Worm (Caenorhabditis elegans): ENCODE results near the gene peb-1.

peb-1 gene

ce11 chrX:2210751-2211150, at the start of gene peb-1:
peb-1 (plus strand) TSS chrX:2211051.
- no peak for TF ChIP-seq unc-62 (GFP tag; optimal IDR thresholded peaks at IDR 0.05)

- no peak for TF ChIP-seq unc-62 (GFP tag; optimal IDR thresholded peaks at IDR 0.05)
Measured at ce11 chrX:2163084-2163483, 47.8 kb upstream of the peb-1 start, which contains the start of gene pdf-2. pdf-2 (plus strand) TSS chrX:2163384.

DNA sequence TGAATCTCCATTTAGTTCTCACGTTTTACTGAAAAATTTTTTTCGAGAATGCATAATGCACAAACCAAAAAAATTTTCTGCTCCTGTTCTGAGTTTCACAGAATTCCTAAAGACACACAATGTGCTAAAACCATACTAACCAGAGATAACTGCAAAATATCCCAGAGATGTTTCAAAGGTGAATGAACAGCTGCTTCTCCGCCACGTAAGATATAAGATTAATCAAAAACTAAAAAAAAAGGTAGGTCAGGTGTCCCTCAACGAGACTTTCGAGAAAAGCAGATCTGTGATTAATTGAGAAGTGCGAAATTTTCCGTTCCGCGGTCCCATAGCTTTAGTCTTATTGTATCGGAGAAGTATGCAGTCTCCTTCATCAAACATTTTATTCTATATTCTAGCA, 46.1 kb upstream of the peb-1 start, which contains the start of gene F48B9.3:
Gene F48B9.3 (plus strand): TSS at position 301 of the 400 bp plus-strand sequence.
- no peak for TF ChIP-seq unc-62 (GFP tag; optimal IDR thresholded peaks at IDR 0.05)

ce11 chrX:2176361-2176880, 34.4 kb upstream of the peb-1 start, which contains the start of gene F48B9.8:
F48B9.8 (minus strand) TSS chrX:2176411.
- no peak for TF ChIP-seq unc-62 (GFP tag; optimal IDR thresholded peaks at IDR 0.05)

ce11 chrX:2177731-2178326, 33.0 kb upstream of the peb-1 start:
- no peak for TF ChIP-seq unc-62 (GFP tag; optimal IDR thresholded peaks at IDR 0.05)

DNA sequence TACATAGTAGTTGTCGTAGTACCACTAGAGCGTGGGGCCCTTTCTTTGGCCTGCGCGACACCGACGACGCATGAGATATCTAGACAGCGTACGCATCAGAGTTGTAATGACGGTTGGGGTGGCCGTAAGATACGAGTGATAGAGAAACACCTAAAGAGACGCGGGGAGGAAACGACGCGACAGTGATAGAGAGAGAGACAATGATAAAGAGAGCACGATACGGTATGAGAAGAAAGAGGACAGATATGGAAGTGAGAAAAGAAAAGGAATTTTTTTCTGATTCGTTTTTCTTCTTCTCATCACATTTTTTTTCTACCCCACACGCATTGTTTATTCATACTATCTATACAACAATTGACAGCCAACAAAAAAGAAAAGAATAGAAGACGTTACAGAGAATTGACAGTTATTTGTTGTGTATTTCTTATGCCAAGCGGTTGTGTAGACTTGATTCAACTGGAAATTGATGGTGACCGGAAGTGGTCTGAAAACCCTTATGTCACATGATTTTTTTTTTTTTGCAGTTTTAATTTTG, 32.4 kb upstream of the peb-1 start:
- no peak for TF ChIP-seq unc-62 (GFP tag; optimal IDR thresholded peaks at IDR 0.05)

ce11 chrX:2180588-2180987, 30.3 kb upstream of the peb-1 start, which contains the start of gene F48B9.1:
F48B9.1 (plus strand) TSS chrX:2180888.
- no peak for TF ChIP-seq unc-62 (GFP tag; optimal IDR thresholded peaks at IDR 0.05)

- TF ChIP-seq unc-62 (GFP tag; optimal IDR thresholded peaks at IDR 0.05): no peak
Measured at ce11 chrX:2188885-2189284, 22.0 kb upstream of the peb-1 start.

- TF ChIP-seq unc-62 (GFP tag; optimal IDR thresholded peaks at IDR 0.05): no peak
Measured at ce11 chrX:2190740-2191139, 20.1 kb upstream of the peb-1 start.

DNA sequence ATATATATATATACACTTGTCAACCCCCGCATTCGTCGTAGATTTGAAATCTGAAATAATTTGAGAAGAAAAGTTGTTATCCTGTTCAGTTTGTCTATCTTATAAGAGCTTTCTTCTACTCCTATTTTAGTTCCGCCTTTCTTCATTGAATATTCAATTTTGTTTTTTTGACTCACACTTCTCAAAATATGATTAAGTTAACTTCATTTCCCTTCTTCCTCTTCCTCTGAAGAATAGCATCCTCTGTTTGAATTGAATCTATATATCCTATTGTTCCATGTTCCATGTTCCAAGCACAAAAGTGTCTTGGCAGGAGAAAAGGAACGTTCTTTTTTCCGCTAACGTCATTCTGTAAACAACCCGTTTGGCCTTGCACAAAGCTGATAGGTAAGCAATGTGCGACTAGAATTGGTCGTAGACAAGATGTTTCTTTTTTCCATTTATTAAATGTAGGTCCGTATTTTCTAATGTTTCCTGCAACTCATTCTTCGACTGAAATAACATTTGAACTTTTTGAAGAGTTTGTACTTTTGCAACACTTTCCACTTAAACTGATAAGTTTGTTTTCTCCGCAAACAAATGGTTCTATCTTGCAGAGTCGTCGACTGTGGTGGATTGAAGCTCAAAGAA, 18.8 kb upstream of the peb-1 start, which contains the start of gene gap-1:
Gene gap-1 (plus strand): TSS at position 580 of the 630 bp plus-strand sequence.
- TF ChIP-seq unc-62 (GFP tag; optimal IDR thresholded peaks at IDR 0.05): no peak

DNA sequence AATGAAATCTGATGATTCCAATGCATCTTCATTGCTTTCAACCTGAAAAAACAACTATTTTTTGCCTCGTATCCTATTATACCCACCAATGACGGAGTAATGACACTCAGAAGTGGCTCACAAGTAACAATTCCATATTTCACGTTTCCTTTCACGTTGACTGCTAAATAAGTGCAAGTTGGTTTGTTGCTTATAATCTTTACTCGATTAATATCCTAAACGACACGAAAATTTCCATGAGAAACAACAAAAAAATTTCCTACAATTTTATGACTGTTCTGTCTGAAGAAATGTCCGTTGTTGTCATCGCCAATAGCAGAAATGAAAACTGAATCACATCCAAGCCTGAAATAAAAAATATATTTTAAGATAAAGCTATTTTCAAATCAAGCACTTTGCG, 13.4 kb upstream of the peb-1 start:
- no peak for TF ChIP-seq unc-62 (GFP tag; optimal IDR thresholded peaks at IDR 0.05)

DNA sequence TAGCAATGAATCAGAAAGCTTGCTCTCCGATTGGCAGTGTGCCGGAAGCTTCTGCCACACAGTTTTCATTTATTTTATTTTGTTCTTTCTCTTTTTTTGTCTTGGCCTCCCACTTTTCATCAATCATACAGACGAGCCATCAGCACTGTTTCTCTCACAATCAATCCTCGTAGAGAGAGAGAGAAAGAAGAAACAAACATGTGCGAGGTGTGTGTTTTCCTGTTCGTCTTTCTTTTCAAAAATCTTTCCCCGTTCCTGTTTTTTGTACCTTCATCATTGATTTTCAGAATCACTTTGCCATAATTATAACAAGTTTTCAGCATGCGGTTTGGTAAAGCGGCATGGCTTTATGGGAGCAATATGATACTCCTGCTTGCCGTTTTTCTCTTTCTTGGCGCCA, 11.7 kb upstream of the peb-1 start, which contains the start of gene T24C12.1:
Gene T24C12.1 (plus strand): TSS at position 301 of the 400 bp plus-strand sequence.
- TF ChIP-seq unc-62 (GFP tag; optimal IDR thresholded peaks at IDR 0.05): no peak

- TF ChIP-seq unc-62 (GFP tag; optimal IDR thresholded peaks at IDR 0.05): no peak
Measured at ce11 chrX:2203760-2204159, 7.1 kb upstream of the peb-1 start, which contains the start of gene T24C12.3. T24C12.3 (minus strand) TSS chrX:2203893.

DNA sequence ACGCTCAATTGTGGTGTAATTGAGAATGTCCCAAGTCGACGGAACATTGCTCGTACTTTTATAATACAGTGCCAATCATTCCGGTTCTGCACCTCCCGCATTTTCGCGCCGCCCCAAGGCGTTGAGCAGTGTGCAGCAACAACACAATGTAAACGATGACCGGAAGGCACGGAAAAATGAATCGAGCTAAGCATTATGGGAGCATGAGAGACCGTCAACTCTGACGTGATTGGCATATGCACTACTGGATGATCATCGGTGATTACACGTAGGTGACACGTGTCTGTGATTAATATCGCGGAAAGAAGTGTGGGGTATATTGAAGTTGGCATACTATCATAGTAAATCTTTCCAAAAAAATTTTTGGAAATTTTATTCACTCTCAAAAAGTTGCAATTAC, 5.9 kb upstream of the peb-1 start, which contains the start of gene T24C12.4:
Gene T24C12.4 (minus strand): TSS at position 101 of the 400 bp plus-strand sequence.
- no peak for TF ChIP-seq unc-62 (GFP tag; optimal IDR thresholded peaks at IDR 0.05)

ce11 chrX:2208391-2208790, 2.5 kb upstream of the peb-1 start:
- no peak for TF ChIP-seq unc-62 (GFP tag; optimal IDR thresholded peaks at IDR 0.05)

DNA sequence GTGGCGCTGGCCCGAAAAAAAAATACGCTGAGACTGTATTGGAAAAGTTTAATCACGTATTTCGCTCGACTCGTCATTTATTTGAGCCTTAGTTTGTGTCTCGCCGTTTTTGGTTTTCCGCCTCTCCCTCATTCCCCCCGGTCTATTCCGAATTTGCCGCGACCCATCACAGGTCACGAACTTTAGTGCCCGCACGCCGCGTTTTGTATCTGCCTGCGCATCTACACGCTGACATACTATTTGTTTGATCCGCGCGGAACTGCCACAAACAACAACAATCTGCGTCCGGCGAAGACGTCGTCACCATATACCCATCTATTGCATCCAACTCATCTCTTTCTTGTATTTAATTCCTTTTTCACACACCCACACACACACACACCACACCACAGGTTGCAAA, 687 bp upstream of the peb-1 start:
- no peak for TF ChIP-seq unc-62 (GFP tag; optimal IDR thresholded peaks at IDR 0.05)
